Worm (Caenorhabditis elegans): ENCODE data around the gene rpap-2.

- TF ChIP-seq ama-1 (optimal IDR thresholded peaks at IDR 0.05) (no peak), hnd-1 (tag; optimal IDR thresholded peaks at IDR 0.05) (no peak), hmg-4 (GFP tag; optimal IDR thresholded peaks at IDR 0.05) (no peak), pes-1 (GFP tag; IDR thresholded peaks at IDR 0.05) (no peak), ceh-13 (GFP tag; optimal IDR thresholded peaks at IDR 0.05) (no peak), sea-1 (GFP tag; conservative IDR thresholded peaks at IDR 0.05) (no peak), aly-1 (tag; optimal IDR thresholded peaks at IDR 0.05) (no peak), tbx-37 (GFP tag; conservative IDR thresholded peaks at IDR 0.05) (no peak)
Measured at ce11 chrIII:9010047-9010446, 42.3 kb downstream of the rpap-2 start, which contains the start of gene F59B2.8.
